Fruit fly (Drosophila melanogaster): ENCODE data around the gene CG4935.
A peak's percentile ranks its signal among the peaks of the same experiment; 100 is the strongest.

CG4935 gene

dm6 chr2L:16251598-16252131, 10.3 kb upstream of the CG4935 start, which contains the start of gene CG46309:
Gene CG46309, minus strand, starts transcription at chr2L:16251788.
- TF ChIP-seq Snoo (tag; optimal IDR thresholded peaks at IDR 0.05), result peak; percentile 1
- no peak for TF ChIP-seq CG9948 (tag; optimal IDR thresholded peaks at IDR 0.05)
- peak; percentile 34 for TF ChIP-seq Pif1A (GFP tag; optimal IDR thresholded peaks at IDR 0.05)
- no peak for TF ChIP-seq fd96Ca (GFP tag; IDR thresholded peaks at IDR 0.05)
- no peak for TF ChIP-seq CG14655 (GFP tag; optimal IDR thresholded peaks at IDR 0.05)
- peak; percentile 31 for TF ChIP-seq CG8301 (tag; optimal IDR thresholded peaks at IDR 0.05)
- no peak for TF ChIP-seq D1 (tag; optimal IDR thresholded peaks at IDR 0.05)
- peak; percentile 41 for TF ChIP-seq CG17806 (tag; optimal IDR thresholded peaks at IDR 0.05)

- peak; percentile 12 for TF ChIP-seq CG15710 (tag; optimal IDR thresholded peaks at IDR 0.05)
- peak; percentile 34 for TF ChIP-seq CG34367 (tag; optimal IDR thresholded peaks at IDR 0.05)
- no peak for TF ChIP-seq CG10348 (GFP tag; IDR thresholded peaks at IDR 0.05)
- no peak for TF ChIP-seq CG12605 (GFP tag; IDR thresholded peaks at IDR 0.05)
- no peak for TF ChIP-seq CG17806 (tag; optimal IDR thresholded peaks at IDR 0.05)
- peak; percentile 24 for TF ChIP-seq CG8159 (tag; optimal IDR thresholded peaks at IDR 0.05)
- TF ChIP-seq Pif1B (GFP tag; optimal IDR thresholded peaks at IDR 0.05), result no peak
- TF ChIP-seq Ets98B (GFP tag; IDR thresholded peaks at IDR 0.05), result no peak
- TF ChIP-seq EcR (GFP tag; optimal IDR thresholded peaks at IDR 0.05), result peak; percentile 98
- TF ChIP-seq D1 (tag; optimal IDR thresholded peaks at IDR 0.05), result no peak
- peak; percentile 13 for TF ChIP-seq CG13204 (GFP tag; optimal IDR thresholded peaks at IDR 0.05)
- TF ChIP-seq gl (tag; optimal IDR thresholded peaks at IDR 0.05), result peak; percentile 50
Observed at dm6 chr2L:16255232-16256117, 6.5 kb upstream of the CG4935 start.

dm6 chr2L:16256118-16256435, 5.9 kb upstream of the CG4935 start:
- TF ChIP-seq CG8159 (tag; optimal IDR thresholded peaks at IDR 0.05) (no peak), CG32121 (GFP tag; IDR thresholded peaks at IDR 0.05) (no peak), CG8301 (tag; optimal IDR thresholded peaks at IDR 0.05) (no peak), CG13204 (GFP tag; optimal IDR thresholded peaks at IDR 0.05) (no peak), CG15710 (tag; optimal IDR thresholded peaks at IDR 0.05) (no peak), gl (tag; optimal IDR thresholded peaks at IDR 0.05) (no peak), CG10348 (GFP tag; IDR thresholded peaks at IDR 0.05) (no peak)

dm6 chr2L:16257227-16258071, 4.5 kb upstream of the CG4935 start, which contains the start of the genes PRL-1 and EndoGI:
Gene PRL-1, minus strand, starts transcription at chr2L:16257606.
Gene EndoGI, plus strand, starts transcription at chr2L:16257688.
- TF ChIP-seq Pif1A (GFP tag; optimal IDR thresholded peaks at IDR 0.05) (peak; percentile 68), CG17806 (tag; optimal IDR thresholded peaks at IDR 0.05) (peak; percentile 75), CG8159 (tag; optimal IDR thresholded peaks at IDR 0.05) (peak; percentile 81), rn (GFP tag; IDR thresholded peaks at IDR 0.05) (no peak; the same call in 1 of the 2 replicates), CG4496 (GFP tag; IDR thresholded peaks at IDR 0.05) (peak; percentile 91), D1 (tag; optimal IDR thresholded peaks at IDR 0.05) (peak; percentile 4), CG10348 (GFP tag; IDR thresholded peaks at IDR 0.05) (no peak), CG15710 (tag; optimal IDR thresholded peaks at IDR 0.05) (peak; percentile 79), CG9948 (tag; optimal IDR thresholded peaks at IDR 0.05) (peak; percentile 71), Snoo (tag; optimal IDR thresholded peaks at IDR 0.05) (peak; percentile 57), EcR (GFP tag; optimal IDR thresholded peaks at IDR 0.05) (no peak), CG32121 (GFP tag; IDR thresholded peaks at IDR 0.05) (peak; percentile 87), Ets98B (GFP tag; IDR thresholded peaks at IDR 0.05) (peak; percentile 78; the same call in 1 of the 2 replicates), Pif1B (GFP tag; optimal IDR thresholded peaks at IDR 0.05) (peak; percentile 47), CG34367 (tag; optimal IDR thresholded peaks at IDR 0.05) (peak; percentile 72), CG8301 (tag; optimal IDR thresholded peaks at IDR 0.05) (peak; percentile 67), CG12605 (GFP tag; IDR thresholded peaks at IDR 0.05) (peak; percentile 85), CG13204 (GFP tag; optimal IDR thresholded peaks at IDR 0.05) (no peak), gl (tag; optimal IDR thresholded peaks at IDR 0.05) (peak; percentile 10), fd96Ca (GFP tag; IDR thresholded peaks at IDR 0.05) (no peak)

dm6 chr2L:16263723-16264122, 1.8 kb downstream of the CG4935 start:
- TF ChIP-seq CG10348 (GFP tag; IDR thresholded peaks at IDR 0.05) (no peak), D1 (tag; optimal IDR thresholded peaks at IDR 0.05) (no peak), CG15710 (tag; optimal IDR thresholded peaks at IDR 0.05) (no peak), Pif1B (GFP tag; optimal IDR thresholded peaks at IDR 0.05) (no peak)
